Worm (Caenorhabditis elegans): ENCODE results near the gene cpna-1.

cpna-1 gene

ce11 chrII:4229106-4229708, 42.7 kb downstream of the cpna-1 start, which contains the start of gene C16A11.3:
Gene C16A11.3 (plus strand): TSS chrII:4229545.
- TF ChIP-seq him-1 (tag; optimal IDR thresholded peaks at IDR 0.05) (no peak), W03F9.2 (tag; optimal IDR thresholded peaks at IDR 0.05) (no peak), dao-5 (tag; optimal IDR thresholded peaks at IDR 0.05) (no peak)

DNA sequence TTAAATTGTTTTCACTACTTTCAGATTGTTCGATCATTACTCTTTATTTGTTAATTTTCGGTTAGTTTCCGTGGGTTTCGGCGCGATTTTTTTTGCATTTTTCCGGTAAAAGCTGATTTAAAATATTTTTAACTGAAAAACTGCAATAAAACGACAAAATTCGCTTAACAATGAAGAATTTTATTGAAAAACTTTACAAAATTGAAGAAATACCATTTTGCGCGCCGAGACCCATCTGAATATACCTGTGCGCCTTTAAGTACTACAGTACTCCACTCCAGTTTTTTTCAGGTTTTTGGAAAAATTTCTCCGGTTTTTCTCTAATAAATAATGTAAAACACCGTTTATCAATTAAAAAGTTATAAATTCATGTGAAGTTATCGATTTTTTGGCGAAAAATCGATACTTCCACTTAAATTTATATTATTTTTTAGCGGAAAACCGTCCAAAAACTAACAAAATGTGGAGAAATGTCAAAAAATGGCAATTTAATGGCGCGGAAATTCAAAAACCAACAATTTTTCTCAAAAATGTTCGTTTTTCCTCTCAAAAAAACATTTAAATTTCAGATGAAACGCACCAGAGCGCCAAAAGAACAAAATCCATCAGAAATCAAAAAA, 44.5 kb downstream of the cpna-1 start, which contains the start of gene C16A11.10:
TSS of gene C16A11.10 (plus strand) at position 570 of the 620 bp plus-strand sequence.
- no peak for TF ChIP-seq dao-5 (tag; optimal IDR thresholded peaks at IDR 0.05)
- no peak for TF ChIP-seq him-1 (tag; optimal IDR thresholded peaks at IDR 0.05)
- TF ChIP-seq W03F9.2 (tag; optimal IDR thresholded peaks at IDR 0.05) = no peak

DNA sequence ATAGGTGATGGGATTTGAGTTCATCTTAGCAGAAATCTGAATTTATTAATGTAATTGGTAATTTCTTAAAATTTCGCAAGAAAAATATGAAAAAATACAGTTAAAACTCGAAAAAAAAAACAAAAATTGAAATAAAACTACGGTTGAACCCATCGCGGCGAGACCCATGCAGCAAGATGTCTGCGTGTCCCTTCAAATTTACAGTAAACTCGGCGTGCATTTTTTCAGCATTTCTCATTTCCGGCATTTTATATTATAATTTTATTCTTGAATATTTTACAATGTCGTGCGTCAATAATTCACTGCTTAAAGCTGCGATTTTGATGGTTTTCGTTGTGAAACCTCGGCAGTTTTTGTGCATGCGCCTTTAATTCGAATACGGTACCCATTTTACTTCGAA, 49.5 kb downstream of the cpna-1 start, which contains the start of gene fbxc-43:
TSS of gene fbxc-43 (minus strand) at position 38 of the 400 bp plus-strand sequence.
- TF ChIP-seq him-1 (tag; optimal IDR thresholded peaks at IDR 0.05) (no peak), W03F9.2 (tag; optimal IDR thresholded peaks at IDR 0.05) (no peak), dao-5 (tag; optimal IDR thresholded peaks at IDR 0.05) (no peak)

- peak; percentile 36 for TF ChIP-seq W03F9.2 (tag; optimal IDR thresholded peaks at IDR 0.05)
- no peak for TF ChIP-seq dao-5 (tag; optimal IDR thresholded peaks at IDR 0.05)
These were observed 51.3 kb downstream of the cpna-1 start, which contains the start of the genes fbxc-44 and C16A11.2 for ce11 chrII:4237701-4238214. Gene fbxc-44 (minus strand): TSS chrII:4237751. Gene C16A11.2 (plus strand): TSS chrII:4238203.

- TF ChIP-seq dao-5 (tag; optimal IDR thresholded peaks at IDR 0.05) = no peak
- no peak for TF ChIP-seq W03F9.2 (tag; optimal IDR thresholded peaks at IDR 0.05)
- no peak for TF ChIP-seq him-1 (tag; optimal IDR thresholded peaks at IDR 0.05)
These were observed 52.5 kb downstream of the cpna-1 start for ce11 chrII:4238963-4239362.

- TF ChIP-seq dao-5 (tag; optimal IDR thresholded peaks at IDR 0.05) (no peak), W03F9.2 (tag; optimal IDR thresholded peaks at IDR 0.05) (no peak), him-1 (tag; optimal IDR thresholded peaks at IDR 0.05) (no peak)
These were observed 58.5 kb downstream of the cpna-1 start for ce11 chrII:4244959-4245358.

DNA sequence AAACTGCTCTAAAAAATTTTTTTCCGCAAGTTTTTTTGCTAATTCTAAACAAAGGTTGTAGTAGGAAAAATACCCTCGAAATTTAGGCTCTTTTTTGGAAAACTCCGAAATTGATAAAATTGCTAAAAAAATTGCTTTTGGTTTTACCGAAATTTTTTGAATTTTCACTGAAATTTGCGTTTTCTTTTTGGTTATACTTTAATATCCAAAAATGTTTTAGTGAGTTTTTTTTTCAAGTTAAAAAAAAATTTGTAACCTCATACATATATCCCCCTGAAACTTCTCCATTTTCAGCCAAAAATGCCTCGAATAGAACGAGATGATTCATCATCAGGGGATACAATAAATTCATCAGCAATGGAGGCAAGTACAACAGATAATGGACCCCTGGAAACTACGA, 60.4 kb downstream of the cpna-1 start, which contains the start of gene gpa-11:
TSS of gene gpa-11 (plus strand) at position 301 of the 400 bp plus-strand sequence.
- no peak for TF ChIP-seq him-1 (tag; optimal IDR thresholded peaks at IDR 0.05)
- no peak for TF ChIP-seq dao-5 (tag; optimal IDR thresholded peaks at IDR 0.05)
- TF ChIP-seq W03F9.2 (tag; optimal IDR thresholded peaks at IDR 0.05) = no peak

- TF ChIP-seq W03F9.2 (tag; optimal IDR thresholded peaks at IDR 0.05) = no peak
- no peak for TF ChIP-seq him-1 (tag; optimal IDR thresholded peaks at IDR 0.05)
- TF ChIP-seq dao-5 (tag; optimal IDR thresholded peaks at IDR 0.05) = no peak
These were observed 70.1 kb downstream of the cpna-1 start, which contains the start of gene C16A11.7 for ce11 chrII:4256541-4257001. Gene C16A11.7 (minus strand): TSS chrII:4256951.
